Fruit fly (Drosophila melanogaster) whole organism, pupa: ENCODE measurements around the gene PolD2.

Experiments
- CG10348 ChIP-seq: fragments of 200-800 bp; sonication (Bioruptor generic); IDR thresholded peaks from 2 replicates; pipeline ENCODE4 v1.3.6; 2022; ENCODE audit warnings: missing biosample characterization, missing genetic modification characterization
- CG12605 ChIP-seq: fragments of 200-800 bp; sonication (Bioruptor generic); IDR thresholded peaks from 2 replicates; pipeline ENCODE4 v1.3.6; 2022; ENCODE audit warnings: missing biosample characterization, missing genetic modification characterization
- CG17806 ChIP-seq: fragments of 200-800 bp; sonication (Bioruptor generic); optimal IDR thresholded peaks from 2 replicates; lab custom pipeline; 2018; ENCODE audit warnings: missing biosample characterization, mild to moderate bottlenecking, missing genetic modification characterization, moderate library complexity
- CG34367 ChIP-seq: fragments of 200-800 bp; sonication (Bioruptor generic); optimal IDR thresholded peaks from 2 replicates; lab custom pipeline; 2018; ENCODE audit warnings: missing biosample characterization, mild to moderate bottlenecking, missing genetic modification characterization
- CG4496 ChIP-seq: fragments of 200-800 bp; sonication (Bioruptor generic); IDR thresholded peaks from 3 replicates; pipeline ENCODE4 v1.3.6; 2022; ENCODE audit warnings: missing biosample characterization, missing genetic modification characterization
- CG8159 ChIP-seq: fragments of 200-800 bp; sonication (Bioruptor generic); optimal IDR thresholded peaks from 3 replicates; lab custom pipeline; 2018; ENCODE audit warnings: missing biosample characterization, mild to moderate bottlenecking, missing genetic modification characterization, moderate library complexity
- Ets98B ChIP-seq: fragments of 200-800 bp; sonication (Bioruptor generic); IDR thresholded peaks from 2 replicates; pipeline ENCODE4 v1.3.6; 2022; ENCODE audit warnings: missing biosample characterization, missing genetic modification characterization
- Pif1A ChIP-seq: fragments of 200-800 bp; sonication (Bioruptor generic); optimal IDR thresholded peaks from 3 replicates; lab custom pipeline; 2016; ENCODE audit warnings: missing biosample characterization, missing genetic modification characterization
- Pif1B ChIP-seq: fragments of 200-800 bp; sonication (Bioruptor generic); optimal IDR thresholded peaks from 3 replicates; lab custom pipeline; 2016; ENCODE audit warnings: missing biosample characterization, missing genetic modification characterization
- Snoo ChIP-seq: fragments of 200-800 bp; sonication (Bioruptor generic); optimal IDR thresholded peaks from 3 replicates; lab custom pipeline; 2017; ENCODE audit warnings: missing biosample characterization, mild to moderate bottlenecking, missing genetic modification characterization, inconsistent platforms
- rn ChIP-seq: fragments of 200-800 bp; sonication (Bioruptor generic); IDR thresholded peaks from 2 replicates; pipeline ENCODE4 v1.3.6; 2022; ENCODE audit warnings: missing biosample characterization, missing genetic modification characterization

dm6 chr3L:1755458-1755984 lies 19.9 kb upstream of the PolD2 start, which contains the start of gene Cht2:
- TF ChIP-seq CG8159 (no peak), CG34367 (tag; lab: Kevin White, UChicago) (no peak), rn (GFP tag; lab: Robert Waterston, UW) (no peak), CG12605 (peak; percentile 62), CG10348 (GFP tag; lab: Robert Waterston, UW) (no peak), CG17806 (tag; lab: Kevin White, UChicago) (no peak), CG4496 (GFP tag; lab: Robert Waterston, UW) (0 out of 3 replicates have a peak, but pooled peaks have one; percentile 57), Ets98B (GFP tag; lab: Robert Waterston, UW) (peak; percentile 33; the same call in 1 of the 2 replicates), Snoo (tag; lab: Kevin White, UChicago) (no peak), Pif1B (GFP tag; lab: Kevin White, UChicago) (peak; percentile 59), Pif1A (GFP tag; lab: Kevin White, UChicago) (no peak)
